Worm (Caenorhabditis elegans): Measurements from ENCODE around the gene nex-3.

DNA sequence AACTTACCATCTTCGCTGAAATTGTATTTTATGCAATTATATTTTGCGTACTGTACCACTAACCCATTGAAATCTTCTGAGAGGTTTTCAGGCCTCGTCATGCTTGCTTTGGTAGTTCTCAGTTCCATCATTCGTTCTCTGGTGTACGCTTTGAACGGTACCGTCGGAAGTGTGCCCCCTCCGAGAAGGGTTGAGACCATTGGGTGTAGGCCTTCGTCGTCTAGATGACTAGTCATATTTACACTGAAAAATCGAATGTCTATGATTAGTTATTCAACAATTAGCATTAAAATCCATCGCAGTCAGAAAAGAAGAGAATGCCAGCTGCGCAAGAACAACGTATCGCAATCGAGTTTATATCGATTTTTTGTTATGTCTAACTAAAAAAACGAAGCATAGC, 33.0 kb downstream of the nex-3 start, which contains the start of gene ifet-1:
- TF ChIP-seq nhr-76 (tag; optimal IDR thresholded peaks at IDR 0.05) = no peak
- no peak for TF ChIP-seq skn-1 (tag; optimal IDR thresholded peaks at IDR 0.05)
- TF ChIP-seq unc-62 (GFP tag; optimal IDR thresholded peaks at IDR 0.05) = no peak
- no peak for TF ChIP-seq fos-1 (tag; optimal IDR thresholded peaks at IDR 0.05)
- TF ChIP-seq nhr-67 (tag; optimal IDR thresholded peaks at IDR 0.05) = no peak
- no peak for TF ChIP-seq pha-4 (tag; optimal IDR thresholded peaks at IDR 0.05)
- TF ChIP-seq ceh-16 (tag; optimal IDR thresholded peaks at IDR 0.05) = no peak
- no peak for TF ChIP-seq jun-1 (tag; optimal IDR thresholded peaks at IDR 0.05)
- TF ChIP-seq R02D3.7 (tag; optimal IDR thresholded peaks at IDR 0.05) = no peak
- TF ChIP-seq nhr-28 (tag; optimal IDR thresholded peaks at IDR 0.05) = no peak
